Worm (Caenorhabditis elegans) whole organism, midembryonic: ENCODE data around the gene scly-1.

Source experiments
- cog-1 ChIP-seq: sonication (generic microtip); optimal IDR thresholded peaks from 2 replicates; lab custom pipeline; 2016; ENCODE audit warnings: missing genetic modification characterization, missing compliant biosample characterization
- flt-1 ChIP-seq: fragments of 200-800 bp; sonication (Bioruptor generic); IDR thresholded peaks from 2 replicates; pipeline ENCODE4 v1.3.6; 2022; ENCODE audit warnings: missing genetic modification characterization, missing compliant biosample characterization
- med-1 ChIP-seq: sonication (generic microtip); optimal IDR thresholded peaks from 2 replicates; lab custom pipeline; 2017; ENCODE audit warnings: missing genetic modification characterization, mild to moderate bottlenecking, missing compliant biosample characterization, antibody characterized with exemption, missing genetic modification reagents; ENCODE audit not compliant: insufficient read depth
- ref-1 ChIP-seq: fragments of 200-800 bp; sonication (Bioruptor generic); conservative IDR thresholded peaks from 2 replicates; pipeline ENCODE4 v1.3.6; 2022; ENCODE audit warnings: missing genetic modification reagents, missing genetic modification characterization, missing compliant biosample characterization

- TF ChIP-seq flt-1 (no peak), ref-1 (GFP tag; lab: Robert Waterston, UW) (no peak), cog-1 (tag; lab: Kevin White, UChicago) (no peak), med-1 (no peak)
These were observed 28.2 kb downstream of the scly-1 start for ce11 chrII:6252707-6253106.
